Worm (Caenorhabditis elegans) whole organism, mixed stage, embryonic: ENCODE results near the gene rom-2.

ENCODE experiments used
- M03D4.4 ChIP-seq: sonication (generic microtip); optimal IDR thresholded peaks from 2 replicates; lab custom pipeline; 2017; ENCODE audit warnings: mild to moderate bottlenecking, missing genetic modification characterization, missing compliant biosample characterization
- bed-3 ChIP-seq: fragments of 200-800 bp; sonication (Bioruptor generic); optimal IDR thresholded peaks from 3 replicates; lab custom pipeline; 2018; ENCODE audit warnings: mild to moderate bottlenecking, missing genetic modification characterization, moderate library complexity, missing compliant biosample characterization
- blmp-1 ChIP-seq: fragments of 150-350 bp; optimal IDR thresholded peaks from 2 replicates; lab custom pipeline; 2014; ENCODE audit warnings: missing biosample characterization, missing genetic modification characterization
- ceh-39 ChIP-seq: fragments of 150-350 bp; optimal IDR thresholded peaks from 2 replicates; lab custom pipeline; 2014; ENCODE audit warnings: missing biosample characterization, missing genetic modification characterization
- ceh-43 ChIP-seq: fragments of 200-800 bp; sonication (Bioruptor generic); optimal IDR thresholded peaks from 2 replicates; lab custom pipeline; 2018; ENCODE audit warnings: mild to moderate bottlenecking, missing genetic modification characterization, moderate library complexity, missing compliant biosample characterization
- cnd-1 ChIP-seq: fragments of 200-800 bp; sonication (Bioruptor generic); optimal IDR thresholded peaks from 2 replicates; lab custom pipeline; 2018; ENCODE audit warnings: mild to moderate bottlenecking, missing genetic modification characterization, missing compliant biosample characterization
- drap-1 ChIP-seq: fragments of 200-800 bp; sonication (Bioruptor generic); optimal IDR thresholded peaks from 3 replicates; lab custom pipeline; 2018; ENCODE audit warnings: mild to moderate bottlenecking, missing genetic modification characterization, missing compliant biosample characterization
- elt-1 ChIP-seq: sonication (generic microtip); optimal IDR thresholded peaks from 2 replicates; lab custom pipeline; 2017; ENCODE audit warnings: missing genetic modification characterization, mild to moderate bottlenecking, missing compliant biosample characterization, antibody characterized with exemption, moderate library complexity, borderline replicate concordance; ENCODE audit not compliant: insufficient read depth
- elt-3 ChIP-seq: fragments of 150-350 bp; optimal IDR thresholded peaks from 2 replicates; lab custom pipeline; 2014; ENCODE audit warnings: missing biosample characterization, missing genetic modification characterization
- flh-1 ChIP-seq: fragments of 200-800 bp; sonication (Bioruptor generic); optimal IDR thresholded peaks from 2 replicates; lab custom pipeline; 2018; ENCODE audit warnings: mild to moderate bottlenecking, missing genetic modification characterization, moderate library complexity, missing compliant biosample characterization
- ham-2 ChIP-seq: fragments of 200-800 bp; sonication (Bioruptor generic); optimal IDR thresholded peaks from 2 replicates; lab custom pipeline; 2018; ENCODE audit warnings: mild to moderate bottlenecking, missing genetic modification characterization, missing compliant biosample characterization
- lin-13 ChIP-seq: fragments of 150-350 bp; optimal IDR thresholded peaks from 2 replicates; lab custom pipeline; 2014; ENCODE audit warnings: missing biosample characterization, missing genetic modification characterization
- lin-32 ChIP-seq: fragments of 200-800 bp; sonication (Bioruptor generic); optimal IDR thresholded peaks from 2 replicates; lab custom pipeline; 2018; ENCODE audit warnings: mild to moderate bottlenecking, missing genetic modification characterization, missing compliant biosample characterization
- lsy-2 ChIP-seq: fragments of 150-350 bp; optimal IDR thresholded peaks from 2 replicates; lab custom pipeline; 2014; ENCODE audit warnings: missing biosample characterization, missing genetic modification characterization
- mab-5 ChIP-seq: fragments of 150-350 bp; optimal IDR thresholded peaks from 2 replicates; lab custom pipeline; 2014; ENCODE audit warnings: missing biosample characterization, missing genetic modification characterization
- mep-1 ChIP-seq: fragments of 150-350 bp; optimal IDR thresholded peaks from 2 replicates; lab custom pipeline; 2017; ENCODE audit warnings: missing biosample characterization, missing genetic modification reagents, missing genetic modification characterization, inconsistent platforms
- nhr-12 ChIP-seq: fragments of 150-350 bp; optimal IDR thresholded peaks from 2 replicates; lab custom pipeline; 2014; ENCODE audit warnings: missing biosample characterization, missing genetic modification characterization
- nhr-2 ChIP-seq: fragments of 150-350 bp; optimal IDR thresholded peaks from 2 replicates; lab custom pipeline; 2014; ENCODE audit warnings: missing biosample characterization, missing genetic modification characterization
- nhr-237 ChIP-seq: fragments of 150-350 bp; optimal IDR thresholded peaks from 2 replicates; lab custom pipeline; 2014; ENCODE audit warnings: missing biosample characterization, missing genetic modification characterization
- nhr-76 ChIP-seq: sonication (generic microtip); optimal IDR thresholded peaks from 2 replicates; lab custom pipeline; 2017; ENCODE audit warnings: missing biosample characterization, missing genetic modification characterization
- pha-4 ChIP-seq: fragments of 150-350 bp; optimal IDR thresholded peaks from 2 replicates; lab custom pipeline; 2018; ENCODE audit warnings: missing biosample characterization, missing genetic modification reagents, missing genetic modification characterization
- sem-2 ChIP-seq: fragments of 200-800 bp; sonication (Bioruptor generic); optimal IDR thresholded peaks from 2 replicates; lab custom pipeline; 2018; ENCODE audit warnings: mild to moderate bottlenecking, missing genetic modification characterization, missing compliant biosample characterization
- snpc-4 ChIP-seq: fragments of 150-350 bp; optimal IDR thresholded peaks from 2 replicates; lab custom pipeline; 2014; ENCODE audit warnings: missing biosample characterization, missing genetic modification characterization
- sptf-1 ChIP-seq: sonication (generic microtip); optimal IDR thresholded peaks from 2 replicates; lab custom pipeline; 2017; ENCODE audit warnings: mild to moderate bottlenecking, missing genetic modification characterization, moderate library complexity, missing compliant biosample characterization
- tbx-8 ChIP-seq: fragments of 200-800 bp; sonication (Bioruptor generic); optimal IDR thresholded peaks from 2 replicates; lab custom pipeline; 2018; ENCODE audit warnings: mild to moderate bottlenecking, missing genetic modification characterization, moderate library complexity, missing compliant biosample characterization
- unc-120 ChIP-seq: sonication (generic microtip); optimal IDR thresholded peaks from 2 replicates; lab custom pipeline; 2017; ENCODE audit warnings: missing genetic modification characterization, missing compliant biosample characterization; ENCODE audit not compliant: poor library complexity, severe bottlenecking
- unc-62 ChIP-seq: fragments of 150-350 bp; optimal IDR thresholded peaks from 2 replicates; lab custom pipeline; 2014; ENCODE audit warnings: missing biosample characterization, missing genetic modification reagents, missing genetic modification characterization
- zip-8 ChIP-seq: fragments of 150-350 bp; optimal IDR thresholded peaks from 2 replicates; lab custom pipeline; 2014; ENCODE audit warnings: missing biosample characterization, missing genetic modification characterization
- ztf-11 ChIP-seq: fragments of 150-350 bp; optimal IDR thresholded peaks from 2 replicates; lab custom pipeline; 2014; ENCODE audit warnings: missing biosample characterization, missing genetic modification characterization

Gene rom-2

DNA sequence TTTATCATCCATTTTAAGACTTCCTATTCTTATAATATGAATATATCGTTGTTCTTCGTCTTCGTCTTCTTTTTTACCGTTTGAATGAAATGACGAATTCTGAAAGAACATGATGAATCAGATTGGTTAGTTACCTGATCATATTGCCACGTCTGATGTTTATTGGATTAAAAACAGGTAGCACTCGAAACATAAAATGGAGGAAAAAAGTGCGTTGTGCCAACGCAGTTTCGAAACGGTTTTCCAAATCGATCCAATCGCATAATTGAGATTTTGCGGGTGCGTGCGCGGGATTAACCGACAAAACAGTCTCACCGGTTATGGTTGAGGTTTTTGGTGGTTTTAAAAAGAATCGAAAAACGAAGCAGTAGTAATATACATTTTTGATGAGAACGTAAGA is at the start of gene rom-2:
Gene rom-2 (minus strand): TSS at position 101 of the 400 bp plus-strand sequence.
- no peak for TF ChIP-seq snpc-4 (tag; lab: Kevin White, UChicago)
- TF ChIP-seq unc-120 = no peak
- no peak for TF ChIP-seq flh-1 (GFP tag; lab: Kevin White, UChicago)
- TF ChIP-seq drap-1 = no peak
- no peak for TF ChIP-seq sem-2 (GFP tag; lab: Kevin White, UChicago)
- TF ChIP-seq elt-3 (tag; lab: Kevin White, UChicago) = no peak
- TF ChIP-seq ham-2 = no peak
- no peak for TF ChIP-seq nhr-76 (tag; lab: Kevin White, UChicago)
- no peak for TF ChIP-seq lsy-2 (tag; lab: Kevin White, UChicago)
- TF ChIP-seq nhr-237 = no peak
- TF ChIP-seq blmp-1 (tag; lab: Kevin White, UChicago) = no peak

DNA sequence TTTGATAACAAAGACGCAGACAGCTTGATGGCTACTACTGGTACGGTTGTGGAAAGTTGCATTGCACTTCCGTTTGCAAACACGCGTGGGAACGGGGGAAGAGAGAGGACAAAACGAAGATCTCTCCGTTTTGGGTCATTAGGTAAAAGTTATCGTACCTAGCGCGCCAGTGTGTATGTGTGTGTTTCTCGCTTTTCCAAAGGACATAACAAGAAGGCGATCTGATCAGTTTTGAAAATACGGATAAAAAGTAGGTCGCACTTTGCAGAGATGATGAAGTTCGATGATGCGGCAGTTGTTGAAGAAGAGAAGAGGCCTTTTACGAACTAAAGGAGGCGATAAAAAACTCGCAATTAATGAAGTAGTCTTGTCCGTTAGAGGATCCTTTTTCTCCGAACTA is 49.6 kb upstream of the rom-2 start:
- TF ChIP-seq mep-1 (tag; lab: Kevin White, UChicago) = no peak
- no peak for TF ChIP-seq M03D4.4
- TF ChIP-seq unc-62 (GFP tag; lab: Kevin White, UChicago) = no peak
- TF ChIP-seq ham-2 = no peak
- TF ChIP-seq mab-5 (tag; lab: Kevin White, UChicago) = no peak
- TF ChIP-seq snpc-4 (tag; lab: Kevin White, UChicago) = no peak
- TF ChIP-seq cnd-1 (tag; lab: Kevin White, UChicago) = no peak
- no peak for TF ChIP-seq zip-8 (tag; lab: Kevin White, UChicago)
- TF ChIP-seq lin-13 (tag; lab: Kevin White, UChicago) = no peak
- no peak for TF ChIP-seq nhr-12
- no peak for TF ChIP-seq blmp-1 (tag; lab: Kevin White, UChicago)
- no peak for TF ChIP-seq nhr-2 (tag; lab: Kevin White, UChicago)
- TF ChIP-seq bed-3 = no peak
- no peak for TF ChIP-seq pha-4 (tag; lab: Kevin White, UChicago)
- no peak for TF ChIP-seq tbx-8 (GFP tag; lab: Kevin White, UChicago)

- TF ChIP-seq zip-8 (tag; lab: Kevin White, UChicago) (no peak), ceh-39 (tag; lab: Kevin White, UChicago) (no peak), lin-32 (no peak), elt-3 (tag; lab: Kevin White, UChicago) (no peak), nhr-237 (no peak), elt-1 (tag; lab: Kevin White, UChicago) (peak; percentile 58), mab-5 (tag; lab: Kevin White, UChicago) (no peak), ceh-43 (GFP tag; lab: Kevin White, UChicago) (no peak), lsy-2 (tag; lab: Kevin White, UChicago) (no peak), bed-3 (no peak), ham-2 (peak; percentile 87), lin-13 (tag; lab: Kevin White, UChicago) (no peak), sptf-1 (tag; lab: Kevin White, UChicago) (no peak), cnd-1 (tag; lab: Kevin White, UChicago) (no peak), sem-2 (GFP tag; lab: Kevin White, UChicago) (no peak), nhr-76 (tag; lab: Kevin White, UChicago) (no peak), flh-1 (GFP tag; lab: Kevin White, UChicago) (no peak)
- TF ChIP-seq, all 35 proteins: peak for 2
These were observed 46.6 kb upstream of the rom-2 start for ce11 chrIII:9642110-9642509.

DNA sequence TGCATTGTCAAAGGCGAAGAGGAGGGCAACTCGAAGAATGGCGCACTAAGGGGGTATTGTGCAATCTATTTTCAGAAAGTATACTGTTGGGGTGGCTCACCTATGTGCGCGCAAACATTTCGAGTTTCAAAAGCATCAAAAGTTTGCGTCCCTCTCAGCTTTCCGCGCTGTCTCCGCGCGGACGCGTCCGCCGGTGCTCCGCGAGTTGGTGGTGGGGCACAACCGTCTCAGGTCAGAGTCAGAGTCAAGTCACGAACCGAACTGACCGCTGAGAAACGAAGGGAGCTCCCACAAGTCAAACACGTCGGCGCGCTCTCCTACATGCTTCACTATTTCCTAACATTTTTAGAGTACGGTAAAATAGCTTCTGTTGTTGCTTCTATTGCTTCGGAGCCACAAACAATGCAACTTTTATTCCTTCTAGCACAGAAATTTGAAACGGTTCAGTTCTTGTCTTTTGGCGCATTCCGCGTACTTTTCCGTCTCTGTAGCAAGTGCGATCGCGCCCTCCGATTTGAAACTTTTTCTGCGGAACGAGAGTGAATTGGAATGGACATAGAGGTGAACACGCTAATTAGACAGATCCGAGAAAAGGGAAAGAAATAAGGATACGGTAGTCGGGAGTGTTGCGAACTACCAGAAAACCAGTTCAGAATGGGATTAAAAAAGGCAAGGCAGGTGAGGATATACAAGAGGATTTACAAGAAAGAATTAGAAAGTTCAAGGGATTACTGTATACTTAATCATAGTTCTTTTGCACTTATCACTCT is 44.0 kb upstream of the rom-2 start:
- TF ChIP-seq sptf-1 (tag; lab: Kevin White, UChicago) (no peak), ztf-11 (no peak), elt-3 (tag; lab: Kevin White, UChicago) (no peak), blmp-1 (tag; lab: Kevin White, UChicago) (peak; percentile 43), lsy-2 (tag; lab: Kevin White, UChicago) (no peak), pha-4 (tag; lab: Kevin White, UChicago) (no peak)

DNA sequence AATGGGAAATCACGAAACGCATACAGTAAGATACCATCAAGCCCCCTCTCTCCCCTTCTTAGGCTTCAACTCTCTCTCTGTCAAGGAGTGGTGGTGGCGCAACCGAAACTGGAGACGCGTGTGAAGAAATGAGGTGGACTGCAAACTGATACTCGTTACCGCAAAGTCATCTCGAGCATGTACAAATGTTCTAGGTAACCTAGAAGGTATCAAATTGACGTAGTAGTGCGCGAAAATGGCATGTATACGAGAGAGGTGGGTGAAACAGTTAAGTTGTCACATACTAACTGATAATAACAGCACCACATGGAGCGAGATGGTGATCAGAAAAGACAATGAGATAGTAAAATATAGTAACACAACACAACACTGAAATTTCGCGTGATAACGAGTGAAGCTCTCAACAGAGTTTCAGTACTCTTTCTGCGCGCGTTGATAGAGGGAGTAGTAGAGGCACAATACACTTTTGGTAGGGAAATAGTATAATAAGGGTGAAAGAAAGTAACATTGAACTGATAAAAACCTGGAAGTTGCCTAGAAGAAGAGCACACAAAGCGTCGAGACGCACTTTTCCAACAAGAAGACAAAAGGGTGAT is 42.8 kb upstream of the rom-2 start:
- TF ChIP-seq mab-5 (tag; lab: Kevin White, UChicago) (no peak), M03D4.4 (no peak), tbx-8 (GFP tag; lab: Kevin White, UChicago) (no peak), unc-62 (GFP tag; lab: Kevin White, UChicago) (no peak), lin-32 (no peak), snpc-4 (tag; lab: Kevin White, UChicago) (no peak)
